Fruit fly (Drosophila melanogaster): ENCODE data around the gene SmB.
A peak's percentile ranks its signal among the peaks of the same experiment; 100 is the strongest.

SmB gene

dm6 chr2L:10472257-10472656 lies 45.8 kb upstream of the SmB start:
- TF ChIP-seq ey (GFP tag; optimal IDR thresholded peaks at IDR 0.05) (no peak), Mio (GFP tag; optimal IDR thresholded peaks at IDR 0.05) (no peak), sage (GFP tag; optimal IDR thresholded peaks at IDR 0.05) (no peak), lola (GFP tag; optimal IDR thresholded peaks at IDR 0.05) (no peak), Hnf4 (GFP tag; optimal IDR thresholded peaks at IDR 0.05) (no peak), Sp1 (GFP tag; optimal IDR thresholded peaks at IDR 0.05) (no peak)

dm6 chr2L:10470211-10470610 lies 43.8 kb upstream of the SmB start:
- TF ChIP-seq foxo (GFP tag; optimal IDR thresholded peaks at IDR 0.05) = no peak
- TF ChIP-seq tai (GFP tag; optimal IDR thresholded peaks at IDR 0.05) = no peak
- no peak for TF ChIP-seq sv (GFP tag; optimal IDR thresholded peaks at IDR 0.05)
- no peak for TF ChIP-seq dmrt93B (GFP tag; optimal IDR thresholded peaks at IDR 0.05)
- TF ChIP-seq woc (GFP tag; optimal IDR thresholded peaks at IDR 0.05) = no peak
- TF ChIP-seq HLH106 (tag; optimal IDR thresholded peaks at IDR 0.05) = no peak

dm6 chr2L:10468978-10469377 lies 42.6 kb upstream of the SmB start:
- TF ChIP-seq Rel (GFP tag; optimal IDR thresholded peaks at IDR 0.05) (no peak), Rel (tag; optimal IDR thresholded peaks at IDR 0.05) (no peak), Dfd (GFP tag; optimal IDR thresholded peaks at IDR 0.05) (no peak)

dm6 chr2L:10468388-10468787 lies 42.0 kb upstream of the SmB start:
- TF ChIP-seq OdsH (GFP tag; optimal IDR thresholded peaks at IDR 0.05) (no peak), brk (GFP tag; optimal IDR thresholded peaks at IDR 0.05) (no peak), Dif (GFP tag; optimal IDR thresholded peaks at IDR 0.05; ENCODE audit: partially characterized antibody) (no peak), Hnf4 (GFP tag; optimal IDR thresholded peaks at IDR 0.05) (no peak), dl (GFP tag; optimal IDR thresholded peaks at IDR 0.05; ENCODE audit: insufficient read depth in 1 of 2, partially characterized antibody in 2 of 2) (no peak), Abd-B (GFP tag; optimal IDR thresholded peaks at IDR 0.05) (no peak), dmrt93B (GFP tag; optimal IDR thresholded peaks at IDR 0.05) (peak; percentile 24), CG9705 (GFP tag; optimal IDR thresholded peaks at IDR 0.05) (no peak), br (GFP tag; optimal IDR thresholded peaks at IDR 0.05) (no peak), HLH106 (tag; optimal IDR thresholded peaks at IDR 0.05) (peak; percentile 54), tai (GFP tag; optimal IDR thresholded peaks at IDR 0.05) (no peak), sage (GFP tag; optimal IDR thresholded peaks at IDR 0.05) (no peak), Mio (GFP tag; optimal IDR thresholded peaks at IDR 0.05) (no peak), Myc (optimal IDR thresholded peaks at IDR 0.05) (no peak), Vsx2 (GFP tag; optimal IDR thresholded peaks at IDR 0.05; ENCODE audit: partially characterized antibody) (no peak), rgr (GFP tag; optimal IDR thresholded peaks at IDR 0.05) (peak; percentile 36), Hr83 (GFP tag; optimal IDR thresholded peaks at IDR 0.05; ENCODE audit: poor library complexity, severe bottlenecking) (no peak), Dfd (GFP tag; optimal IDR thresholded peaks at IDR 0.05) (no peak), foxo (GFP tag; optimal IDR thresholded peaks at IDR 0.05) (peak in 1 of 2 experiments; percentile 45), woc (GFP tag; optimal IDR thresholded peaks at IDR 0.05) (no peak), psq (GFP tag; optimal IDR thresholded peaks at IDR 0.05) (no peak), CrebA (GFP tag; optimal IDR thresholded peaks at IDR 0.05; ENCODE audit: borderline replicate concordance) (no peak), pan (optimal IDR thresholded peaks at IDR 0.05) (no peak), fru (GFP tag; optimal IDR thresholded peaks at IDR 0.05) (peak; percentile 2), usp (GFP tag; optimal IDR thresholded peaks at IDR 0.05) (no peak), jim (GFP tag; optimal IDR thresholded peaks at IDR 0.05) (no peak), sv (GFP tag; optimal IDR thresholded peaks at IDR 0.05) (peak; percentile 22), h (GFP tag; optimal IDR thresholded peaks at IDR 0.05) (peak; percentile 55), Hr78 (GFP tag; optimal IDR thresholded peaks at IDR 0.05) (no peak), N (GFP tag; optimal IDR thresholded peaks at IDR 0.05) (no peak), Jra (GFP tag; optimal IDR thresholded peaks at IDR 0.05) (no peak), dsf (GFP tag; optimal IDR thresholded peaks at IDR 0.05; ENCODE audit: borderline replicate concordance) (no peak), GATAd (GFP tag; optimal IDR thresholded peaks at IDR 0.05) (no peak), lola (GFP tag; optimal IDR thresholded peaks at IDR 0.05) (no peak), ey (GFP tag; optimal IDR thresholded peaks at IDR 0.05) (no peak), Sp1 (GFP tag; optimal IDR thresholded peaks at IDR 0.05) (no peak), Rel (GFP tag; optimal IDR thresholded peaks at IDR 0.05) (no peak), Rel (tag; optimal IDR thresholded peaks at IDR 0.05) (no peak), CG32264 (GFP tag; optimal IDR thresholded peaks at IDR 0.05) (no peak)

Measured in whole organism, wandering third instar larva.